Worm (Caenorhabditis elegans) whole organism, late embryonic: ENCODE results near the gene aco-2.
"Not testable (repeated sequence)": the region's sequence is repeated elsewhere in the genome, so short reads cannot be mapped to it uniquely, and the experiment has no call there.

Source experiments
- F13H6.1 ChIP-seq: sonication (generic microtip); optimal IDR thresholded peaks from 2 replicates; lab custom pipeline; 2016; ENCODE audit warnings: missing genetic modification characterization, missing compliant biosample characterization
- Y22D7AL.16 ChIP-seq: sonication (generic microtip); optimal IDR thresholded peaks from 2 replicates; lab custom pipeline; 2016; ENCODE audit warnings: missing genetic modification characterization, missing compliant biosample characterization
- ceh-22 ChIP-seq: sonication (generic microtip); optimal IDR thresholded peaks from 2 replicates; lab custom pipeline; 2017; ENCODE audit warnings: missing biosample characterization, missing genetic modification characterization
- ceh-30 ChIP-seq: fragments of 150-350 bp; optimal IDR thresholded peaks from 2 replicates; lab custom pipeline; 2014; ENCODE audit warnings: missing biosample characterization, missing genetic modification characterization
- elt-2 ChIP-seq: sonication (generic microtip); optimal IDR thresholded peaks from 2 replicates; lab custom pipeline; 2016; ENCODE audit warnings: missing genetic modification reagents, missing genetic modification characterization, missing compliant biosample characterization
- fax-1 ChIP-seq: sonication (generic microtip); optimal IDR thresholded peaks from 2 replicates; lab custom pipeline; 2016; ENCODE audit warnings: missing genotype, missing genetic modification characterization, missing compliant biosample characterization
- hlh-13 ChIP-seq: fragments of 200-800 bp; sonication (Bioruptor generic); optimal IDR thresholded peaks from 2 replicates; lab custom pipeline; 2018; ENCODE audit warnings: mild to moderate bottlenecking, missing genetic modification characterization, missing compliant biosample characterization
- lin-11 ChIP-seq: fragments of 200-800 bp; sonication (Bioruptor generic); optimal IDR thresholded peaks from 2 replicates; lab custom pipeline; 2018; ENCODE audit warnings: mild to moderate bottlenecking, missing genetic modification characterization, missing compliant biosample characterization
- mec-3 ChIP-seq: sonication (generic microtip); optimal IDR thresholded peaks from 2 replicates; lab custom pipeline; 2016; ENCODE audit warnings: borderline replicate concordance, missing genetic modification characterization, missing compliant biosample characterization
- nhr-11 ChIP-seq: fragments of 150-350 bp; optimal IDR thresholded peaks from 2 replicates; lab custom pipeline; 2014; ENCODE audit warnings: missing biosample characterization, missing genetic modification characterization
- nhr-232 ChIP-seq: sonication (generic microtip); optimal IDR thresholded peaks from 2 replicates; lab custom pipeline; 2016; ENCODE audit warnings: missing genetic modification characterization, missing compliant biosample characterization
- npax-4 ChIP-seq: sonication (generic microtip); optimal IDR thresholded peaks from 2 replicates; lab custom pipeline; 2016; ENCODE audit warnings: missing genetic modification characterization, missing compliant biosample characterization
- pha-4 ChIP-seq: fragments of 150-350 bp; optimal IDR thresholded peaks from 2 replicates; lab custom pipeline; 2018; ENCODE audit warnings: missing biosample characterization, missing genetic modification reagents, missing genetic modification characterization
- pqm-1 ChIP-seq: sonication (generic microtip); optimal IDR thresholded peaks from 2 replicates; lab custom pipeline; 2016; ENCODE audit warnings: missing genetic modification characterization, missing compliant biosample characterization

- TF ChIP-seq nhr-11 (tag; lab: Kevin White, UChicago); nhr-232 (tag; lab: Kevin White, UChicago); Y22D7AL.16; pha-4 (tag; lab: Kevin White, UChicago); elt-2 (tag; lab: Kevin White, UChicago); pqm-1 (tag; lab: Kevin White, UChicago); fax-1 (tag; lab: Kevin White, UChicago); F13H6.1 (tag; lab: Kevin White, UChicago); ceh-22; hlh-13; lin-11 (tag; lab: Kevin White, UChicago); mec-3 (tag; lab: Kevin White, UChicago); npax-4 (tag; lab: Kevin White, UChicago); ceh-30: not testable (repeated sequence)
Measured at ce11 chrIII:7958922-7959609, 14.5 kb upstream of the aco-2 start, which contains the start of gene F54H12.10.
